Fruit fly (Drosophila melanogaster) whole organism, wandering third instar larva: ENCODE data around the gene smash.

Experiments used
- CG32264 ChIP-seq: fragments of 200-800 bp; sonication (Bioruptor generic); optimal IDR thresholded peaks from 2 replicates; lab custom pipeline; 2016; ENCODE audit warnings: missing biosample characterization, missing genetic modification characterization
- CG9705 ChIP-seq: fragments of 200-800 bp; sonication (Bioruptor generic); optimal IDR thresholded peaks from 2 replicates; lab custom pipeline; 2018; ENCODE audit warnings: missing biosample characterization, mild to moderate bottlenecking, missing genetic modification characterization
- CrebA ChIP-seq: fragments of 200-800 bp; sonication (Bioruptor generic); optimal IDR thresholded peaks from 2 replicates; lab custom pipeline; 2016; ENCODE audit warnings: missing biosample characterization, mild to moderate bottlenecking, missing genetic modification characterization, borderline replicate concordance
- Dfd ChIP-seq: fragments of >200 bp; optimal IDR thresholded peaks from 2 replicates; lab custom pipeline; 2017; ENCODE audit warnings: missing biosample characterization, missing genetic modification characterization
- Dif ChIP-seq: fragments of 200-275, 200-300 bp; sonication (Bioruptor generic); optimal IDR thresholded peaks from 2 replicates; lab custom pipeline; 2018; ENCODE audit warnings: missing biosample characterization, missing genetic modification characterization; ENCODE audit not compliant: partially characterized antibody
- HLH106 ChIP-seq: fragments of 200-800 bp; optimal IDR thresholded peaks from 3 replicates; lab custom pipeline; 2019; ENCODE audit warnings: missing biosample characterization, mild to moderate bottlenecking, missing genetic modification characterization, moderate library complexity
- Hnf4 ChIP-seq: fragments of 200-800 bp; sonication (Bioruptor generic); optimal IDR thresholded peaks from 2 replicates; lab custom pipeline; 2016; ENCODE audit warnings: missing biosample characterization, mild to moderate bottlenecking, missing genetic modification characterization
- Hr78 ChIP-seq: fragments of >200 bp; optimal IDR thresholded peaks from 2 replicates; lab custom pipeline; 2017; ENCODE audit warnings: missing biosample characterization, missing genetic modification characterization
- Jra ChIP-seq: sonication (Bioruptor generic); optimal IDR thresholded peaks from 2 replicates; lab custom pipeline; 2016; ENCODE audit warnings: missing biosample characterization, missing genetic modification characterization
- N ChIP-seq: fragments of >200 bp; optimal IDR thresholded peaks from 2 replicates; lab custom pipeline; 2018; ENCODE audit warnings: missing biosample characterization, missing external identifiers, missing genetic modification characterization
- OdsH ChIP-seq: fragments of 200-800 bp; sonication (Bioruptor generic); optimal IDR thresholded peaks from 2 replicates; lab custom pipeline; 2016; ENCODE audit warnings: missing biosample characterization, mild to moderate bottlenecking, missing genetic modification characterization
- Sp1 ChIP-seq: fragments of 200-800 bp; sonication (Bioruptor generic); optimal IDR thresholded peaks from 3 replicates; lab custom pipeline; 2019; ENCODE audit warnings: missing biosample characterization, mild to moderate bottlenecking, missing genetic modification characterization, moderate library complexity
- Vsx2 ChIP-seq: fragments of 200-300, 225-300 bp; sonication (Bioruptor generic); optimal IDR thresholded peaks from 2 replicates; lab custom pipeline; 2018; ENCODE audit warnings: missing biosample characterization, missing genetic modification characterization; ENCODE audit not compliant: partially characterized antibody
- br ChIP-seq: fragments of 200-800 bp; sonication (Bioruptor generic); optimal IDR thresholded peaks from 2 replicates; lab custom pipeline; 2016; ENCODE audit warnings: missing biosample characterization, missing genetic modification characterization
- brk ChIP-seq: fragments of 200-800 bp; sonication (Bioruptor generic); optimal IDR thresholded peaks from 2 replicates; lab custom pipeline; 2016; ENCODE audit warnings: missing biosample characterization, mild to moderate bottlenecking, missing genetic modification characterization
- dl ChIP-seq, 2 experiments: fragments of 175-275, 200-275 bp in 1 of 2; fragments of 200-275 bp in 1 of 2; sonication (Bioruptor generic); optimal IDR thresholded peaks; lab custom pipeline; 2018; ENCODE audit warnings: mild to moderate bottlenecking in 2 of 2, missing biosample characterization in 2 of 2, missing genetic modification characterization in 2 of 2, moderate library complexity in 2 of 2; ENCODE audit not compliant: partially characterized antibody in 2 of 2, insufficient read depth in 1 of 2
- dmrt93B ChIP-seq: fragments of 200-800 bp; sonication (Bioruptor generic); optimal IDR thresholded peaks from 2 replicates; lab custom pipeline; 2018; ENCODE audit warnings: missing biosample characterization, mild to moderate bottlenecking, missing genetic modification characterization
- dsf ChIP-seq: sonication (Bioruptor generic); optimal IDR thresholded peaks from 2 replicates; lab custom pipeline; 2016; ENCODE audit warnings: missing biosample characterization, missing genetic modification characterization, borderline replicate concordance
- ey ChIP-seq: fragments of 200-800 bp; sonication (Bioruptor generic); optimal IDR thresholded peaks from 2 replicates; lab custom pipeline; 2016; ENCODE audit warnings: missing biosample characterization, missing genetic modification characterization
- foxo ChIP-seq, 2 experiments: fragments of 200-800 bp; sonication (Bioruptor generic); optimal IDR thresholded peaks; 2 replicates in 1 of 2; 3 replicates in 1 of 2; lab custom pipeline; 2016 to 2017; ENCODE audit warnings: missing biosample characterization in 2 of 2, missing genetic modification characterization in 2 of 2
- fru ChIP-seq: fragments of 200-800 bp; sonication (Bioruptor generic); optimal IDR thresholded peaks from 3 replicates; lab custom pipeline; 2016; ENCODE audit warnings: missing biosample characterization, mild to moderate bottlenecking, missing genetic modification characterization
- h ChIP-seq: fragments of 200-800 bp; sonication (Bioruptor generic); optimal IDR thresholded peaks from 3 replicates; lab custom pipeline; 2016; ENCODE audit warnings: missing biosample characterization, mild to moderate bottlenecking, missing genetic modification characterization
- jim ChIP-seq: fragments of 175-275, 200-325 bp; sonication (Bioruptor generic); optimal IDR thresholded peaks from 2 replicates; lab custom pipeline; 2016; ENCODE audit warnings: missing biosample characterization, mild to moderate bottlenecking, missing genetic modification characterization
- psq ChIP-seq: fragments of 200-800 bp; sonication (Bioruptor generic); optimal IDR thresholded peaks from 3 replicates; lab custom pipeline; 2017; ENCODE audit warnings: missing biosample characterization, mild to moderate bottlenecking, missing genetic modification characterization, moderate library complexity
- rgr ChIP-seq: fragments of 200-800 bp; sonication (Bioruptor generic); optimal IDR thresholded peaks from 3 replicates; lab custom pipeline; 2016; ENCODE audit warnings: missing biosample characterization, mild to moderate bottlenecking, missing genetic modification characterization
- sage ChIP-seq: fragments of 200-800 bp; sonication (Bioruptor generic); optimal IDR thresholded peaks from 2 replicates; lab custom pipeline; 2016; ENCODE audit warnings: missing biosample characterization, mild to moderate bottlenecking, missing genetic modification characterization
- sv ChIP-seq: fragments of 200-800 bp; sonication (Bioruptor generic); optimal IDR thresholded peaks from 3 replicates; lab custom pipeline; 2016; ENCODE audit warnings: missing biosample characterization, missing genetic modification characterization
- tai ChIP-seq: sonication (Bioruptor generic); optimal IDR thresholded peaks from 2 replicates; lab custom pipeline; 2016; ENCODE audit warnings: missing biosample characterization, missing genetic modification characterization
- woc ChIP-seq: sonication (Bioruptor generic); optimal IDR thresholded peaks from 2 replicates; lab custom pipeline; 2016; ENCODE audit warnings: missing biosample characterization, mild to moderate bottlenecking, missing genetic modification characterization

smash gene

DNA sequence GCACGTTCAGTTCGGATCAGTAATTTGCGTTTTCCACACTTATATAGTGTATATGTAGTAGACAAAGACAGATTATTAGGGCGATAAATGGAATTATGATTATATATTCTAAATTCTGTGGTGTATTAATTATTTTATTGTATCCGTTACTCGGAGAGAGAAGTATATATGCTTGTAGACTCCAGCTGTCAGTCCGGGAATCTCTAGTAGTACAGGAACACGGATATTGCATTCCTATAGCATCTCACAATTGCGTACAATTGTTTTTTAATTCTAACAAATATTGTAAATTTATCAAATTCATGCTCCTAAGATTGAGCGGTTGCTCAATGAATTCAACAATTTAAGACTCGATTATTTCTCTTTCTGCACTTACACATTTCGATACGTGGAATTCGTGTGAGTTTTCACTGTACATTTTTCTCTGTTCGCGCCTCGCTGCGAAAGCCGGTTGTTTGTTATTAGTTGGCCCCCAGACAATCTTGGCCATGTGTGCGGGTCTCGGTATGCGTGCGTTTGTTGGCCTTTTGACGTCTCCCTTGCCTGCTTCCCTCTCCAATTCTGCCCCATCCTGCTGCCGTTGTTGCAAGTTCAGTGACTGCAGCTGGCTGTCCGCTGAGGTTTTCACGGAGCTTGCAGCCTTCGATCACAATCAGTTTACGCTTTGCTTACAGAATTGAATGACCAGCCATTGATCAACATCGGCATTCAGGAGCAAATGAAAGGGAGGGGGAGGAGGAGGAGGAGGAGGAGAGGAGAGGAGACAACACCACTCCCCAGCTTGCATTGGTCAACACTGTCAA is 8.2 kb downstream of the smash start:
- TF ChIP-seq br (peak; percentile 38), Dfd (GFP tag; lab: Kevin White, UChicago) (no peak), fru (GFP tag; lab: Kevin White, UChicago) (peak; percentile 43), rgr (GFP tag; lab: Kevin White, UChicago) (peak; percentile 33), ey (GFP tag; lab: Kevin White, UChicago) (peak; percentile 60), psq (GFP tag; lab: Kevin White, UChicago) (peak; percentile 60), dmrt93B (GFP tag; lab: Kevin White, UChicago) (peak; percentile 42), h (GFP tag; lab: Kevin White, UChicago) (peak; percentile 47), CG9705 (GFP tag; lab: Kevin White, UChicago) (peak; percentile 15), Sp1 (GFP tag; lab: Kevin White, UChicago) (peak; percentile 68), Hnf4 (GFP tag; lab: Kevin White, UChicago) (peak; percentile 35), N (no peak), Vsx2 (GFP tag; lab: Kevin White, UChicago) (no peak), sage (GFP tag; lab: Kevin White, UChicago) (peak; percentile 0), sv (no peak), foxo (GFP tag; optimal IDR thresholded peaks at IDR 0.05; lab: Kevin White, UChicago) (peak in 1 of 2 experiments; percentile 53), HLH106 (tag; lab: Kevin White, UChicago) (peak; percentile 63), OdsH (GFP tag; lab: Kevin White, UChicago) (peak; percentile 38), dsf (GFP tag; lab: Kevin White, UChicago) (no peak), woc (peak; percentile 62), brk (GFP tag; lab: Kevin White, UChicago) (no peak), tai (GFP tag; lab: Kevin White, UChicago) (peak; percentile 56), dl (GFP tag; optimal IDR thresholded peaks at IDR 0.05; lab: Kevin White, UChicago; ENCODE audit: insufficient read depth in 1 of 2, partially characterized antibody in 2 of 2) (peak in 1 of 2 experiments; percentile 24), jim (GFP tag; lab: Kevin White, UChicago) (no peak)

DNA sequence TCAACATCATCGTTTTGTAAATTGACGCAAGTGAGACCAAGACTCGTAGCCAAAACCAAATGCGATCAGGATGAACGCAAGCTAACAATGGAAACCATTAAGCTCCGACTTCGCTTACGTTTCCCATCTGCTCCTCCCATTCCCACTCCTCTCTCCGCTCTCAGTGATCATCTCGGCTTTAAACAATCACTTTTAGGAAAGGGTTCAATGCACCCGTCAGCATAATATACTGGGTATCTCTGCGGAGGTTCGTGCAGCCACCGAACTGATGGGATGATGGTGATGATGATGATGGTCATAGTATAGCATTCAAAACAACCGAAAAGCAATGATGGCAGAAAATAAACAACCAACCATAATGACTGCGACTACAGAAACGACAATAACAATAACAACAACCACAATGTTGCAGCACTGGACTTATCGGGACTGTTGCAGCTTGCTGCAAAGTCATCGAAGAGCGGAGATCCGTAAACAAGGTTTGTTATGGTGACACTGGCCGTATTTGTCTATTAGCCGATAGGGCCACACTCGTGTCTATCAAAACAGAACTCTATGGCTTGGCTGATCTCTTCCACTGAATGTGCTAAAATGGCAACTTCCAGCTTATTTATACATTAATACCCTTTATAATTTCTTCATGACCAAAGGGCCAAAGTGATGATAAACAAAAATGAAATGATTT is 17.7 kb downstream of the smash start:
- TF ChIP-seq HLH106 (tag; lab: Kevin White, UChicago) (no peak), woc (no peak), Jra (GFP tag; lab: Kevin White, UChicago) (no peak), Hr78 (GFP tag; lab: Kevin White, UChicago) (no peak), Dif (GFP tag; lab: Kevin White, UChicago) (no peak), ey (GFP tag; lab: Kevin White, UChicago) (no peak), CrebA (GFP tag; lab: Kevin White, UChicago) (no peak), dsf (GFP tag; lab: Kevin White, UChicago) (no peak)
- TF ChIP-seq, all 38 proteins: peak for 0

DNA sequence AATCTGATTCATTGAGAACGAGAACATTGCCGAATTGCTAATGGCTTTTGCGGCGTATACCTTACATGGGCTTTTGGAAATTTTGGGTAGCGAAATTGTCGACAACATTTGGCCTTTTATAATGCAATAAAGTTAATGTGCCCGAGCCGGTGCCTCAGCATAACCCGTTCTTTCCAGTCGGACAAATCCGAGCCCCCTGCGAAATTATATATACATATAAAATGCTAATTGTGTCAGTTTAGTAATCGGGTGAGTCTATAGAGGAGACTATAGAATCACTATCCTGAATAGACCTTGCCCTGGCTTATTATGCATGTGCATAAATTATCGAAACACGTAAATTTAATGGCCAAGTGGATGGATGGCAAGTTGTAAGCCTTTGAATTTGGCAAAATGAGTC is 19.0 kb downstream of the smash start:
- no peak for TF ChIP-seq sage (GFP tag; lab: Kevin White, UChicago)

DNA sequence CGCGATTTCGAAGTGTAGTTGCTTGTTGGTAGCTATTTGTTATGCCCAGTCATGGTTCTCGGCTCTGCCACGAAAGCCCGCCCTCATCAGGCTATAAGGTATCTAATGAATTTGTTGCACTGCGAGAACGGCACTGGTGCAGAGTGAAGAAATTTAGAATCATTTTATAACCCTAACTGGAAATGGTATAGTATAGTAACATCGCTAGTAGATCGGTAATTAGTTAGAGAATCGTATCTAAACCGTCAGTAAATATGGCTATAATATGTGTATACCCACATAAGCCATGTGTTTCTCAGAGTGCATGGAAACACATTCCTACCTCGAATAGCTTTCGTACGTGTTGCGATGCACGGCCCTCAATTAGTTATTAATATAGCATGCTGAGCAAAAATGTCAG is 27.8 kb downstream of the smash start:
- TF ChIP-seq h (GFP tag; lab: Kevin White, UChicago) (peak; percentile 39), foxo (GFP tag; optimal IDR thresholded peaks at IDR 0.05; lab: Kevin White, UChicago) (peak in 1 of 2 experiments; percentile 39), CG32264 (GFP tag; lab: Kevin White, UChicago) (no peak), ey (GFP tag; lab: Kevin White, UChicago) (peak; percentile 43), Dif (GFP tag; lab: Kevin White, UChicago) (no peak), fru (GFP tag; lab: Kevin White, UChicago) (peak; percentile 19)
